Fruit fly (Drosophila melanogaster) whole organism, embryonic: ENCODE measurements around the gene CG32793.

Experiments
- CG10431 ChIP-seq: fragments of 200-800 bp; sonication (Bioruptor generic); optimal IDR thresholded peaks from 3 replicates; lab custom pipeline; 2018; ENCODE audit warnings: missing biosample characterization, mild to moderate bottlenecking, missing genetic modification characterization
- CG12299 ChIP-seq: fragments of 200-800 bp; sonication (Bioruptor generic); optimal IDR thresholded peaks from 2 replicates; lab custom pipeline; 2018; ENCODE audit warnings: missing biosample characterization, mild to moderate bottlenecking, missing genetic modification characterization
- CG17359 ChIP-seq: fragments of 200-800 bp; sonication (Bioruptor generic); optimal IDR thresholded peaks from 3 replicates; lab custom pipeline; 2018; ENCODE audit warnings: missing biosample characterization, mild to moderate bottlenecking, missing genetic modification characterization, moderate library complexity
- CG18476 ChIP-seq: fragments of 200-800 bp; sonication (Bioruptor generic); optimal IDR thresholded peaks from 2 replicates; lab custom pipeline; 2016; ENCODE audit warnings: missing biosample characterization, mild to moderate bottlenecking, missing genetic modification characterization
- CG2120 ChIP-seq: fragments of 200-800 bp; sonication (Bioruptor generic); optimal IDR thresholded peaks from 3 replicates; lab custom pipeline; 2016; ENCODE audit warnings: missing biosample characterization, missing genetic modification characterization
- CG7372 ChIP-seq: fragments of 200-800 bp; sonication (Bioruptor generic); IDR thresholded peaks from 2 replicates; pipeline ENCODE4 v1.3.6; 2022; ENCODE audit warnings: missing biosample characterization, missing genetic modification characterization
- Dfd ChIP-seq, 2 experiments: fragments of >200 bp; optimal IDR thresholded peaks; 2 replicates each; lab custom pipeline; 2017; ENCODE audit warnings: missing biosample characterization in 2 of 2, missing genetic modification characterization in 2 of 2
- Doc2 ChIP-seq: fragments of 200-800 bp; sonication (Bioruptor generic); IDR thresholded peaks from 2 replicates; pipeline ENCODE4 v1.3.6; 2022; ENCODE audit warnings: missing biosample characterization, missing genetic modification characterization
- Sry-δ ChIP-seq: fragments of 200-800 bp; sonication (Bioruptor generic); optimal IDR thresholded peaks from 2 replicates; lab custom pipeline; 2016; ENCODE audit warnings: missing biosample characterization, missing genetic modification characterization
- dimm ChIP-seq: fragments of 200-800 bp; sonication (Bioruptor generic); IDR thresholded peaks from 2 replicates; pipeline ENCODE4 v1.3.6; 2022; ENCODE audit warnings: missing biosample characterization, missing genetic modification characterization
- gsb ChIP-seq: fragments of 200-800 bp; sonication (Bioruptor generic); IDR thresholded peaks from 2 replicates; pipeline ENCODE4 v1.3.6; 2022; ENCODE audit warnings: missing biosample characterization, missing genetic modification characterization
- yki ChIP-seq: fragments of >200 bp; optimal IDR thresholded peaks from 3 replicates; lab custom pipeline; 2018
- zf30C ChIP-seq: fragments of 200-800 bp; sonication (Bioruptor generic); optimal IDR thresholded peaks from 3 replicates; lab custom pipeline; 2018; ENCODE audit warnings: missing biosample characterization, mild to moderate bottlenecking, missing genetic modification characterization

DNA sequence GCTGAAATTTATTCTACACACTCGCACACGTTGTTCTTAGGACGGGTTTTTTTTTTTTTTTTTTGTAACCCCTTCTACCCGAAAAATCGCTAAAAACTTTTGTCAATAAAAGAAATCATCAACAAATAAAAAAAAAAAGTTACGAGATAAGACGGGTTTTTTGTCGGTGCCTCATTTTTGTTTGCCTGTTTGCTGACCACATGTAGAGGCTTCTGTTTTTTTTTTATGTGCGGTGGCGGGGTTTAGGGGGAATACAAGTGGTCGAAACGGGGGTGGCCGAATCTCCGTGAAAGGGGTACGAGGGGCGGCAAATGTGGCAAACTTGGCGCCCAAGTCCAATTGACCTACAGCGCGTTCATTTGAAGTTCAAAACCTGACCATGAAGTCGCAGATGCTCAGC lies 11.0 kb upstream of the CG32793 start:
- TF ChIP-seq Dfd (GFP tag; optimal IDR thresholded peaks at IDR 0.05; lab: Kevin White, UChicago) (no peak), CG7372 (GFP tag; lab: Robert Waterston, UW) (no peak), CG2120 (GFP tag; lab: Kevin White, UChicago) (no peak), CG10431 (GFP tag; lab: Kevin White, UChicago) (no peak), CG17359 (tag; lab: Kevin White, UChicago) (no peak), CG18476 (GFP tag; lab: Kevin White, UChicago) (no peak), gsb (no peak), CG12299 (tag; lab: Kevin White, UChicago) (no peak), dimm (GFP tag; lab: Robert Waterston, UW) (no peak), Sry-δ (GFP tag; lab: Kevin White, UChicago) (no peak), zf30C (GFP tag; lab: Kevin White, UChicago) (no peak), Doc2 (GFP tag; lab: Robert Waterston, UW) (no peak), yki (lab: Kevin White, UChicago) (no peak)
